Fruit fly (Drosophila melanogaster) whole organism, pupa: ENCODE results near the gene RpL7-like.

Source experiments
- CG10348 ChIP-seq: fragments of 200-800 bp; sonication (Bioruptor generic); IDR thresholded peaks from 2 replicates; pipeline ENCODE4 v1.3.6; 2022; ENCODE audit warnings: missing biosample characterization, missing genetic modification characterization
- CG13204 ChIP-seq: fragments of 200-800 bp; sonication (Bioruptor generic); optimal IDR thresholded peaks from 2 replicates; lab custom pipeline; 2018; ENCODE audit warnings: missing biosample characterization, mild to moderate bottlenecking, missing genetic modification characterization, moderate library complexity
- CG17806 ChIP-seq: fragments of 200-800 bp; sonication (Bioruptor generic); optimal IDR thresholded peaks from 2 replicates; lab custom pipeline; 2018; ENCODE audit warnings: missing biosample characterization, mild to moderate bottlenecking, missing genetic modification characterization, moderate library complexity
- CG34367 ChIP-seq: fragments of 200-800 bp; sonication (Bioruptor generic); optimal IDR thresholded peaks from 2 replicates; lab custom pipeline; 2018; ENCODE audit warnings: missing biosample characterization, mild to moderate bottlenecking, missing genetic modification characterization
- CG8301 ChIP-seq: fragments of 200-800 bp; sonication (Bioruptor generic); optimal IDR thresholded peaks from 2 replicates; lab custom pipeline; 2018; ENCODE audit warnings: missing biosample characterization, mild to moderate bottlenecking, missing genetic modification characterization
- D1 ChIP-seq: fragments of 200-800 bp; sonication (Bioruptor generic); optimal IDR thresholded peaks from 2 replicates; lab custom pipeline; 2018; ENCODE audit warnings: missing biosample characterization, mild to moderate bottlenecking, missing genetic modification characterization, moderate library complexity
- EcR ChIP-seq: fragments of 200-800 bp; sonication (Bioruptor generic); optimal IDR thresholded peaks from 3 replicates; lab custom pipeline; 2019; ENCODE audit warnings: missing biosample characterization, missing genetic modification characterization, mild to moderate bottlenecking, moderate library complexity, missing genetic modification reagents
- Pif1B ChIP-seq: fragments of 200-800 bp; sonication (Bioruptor generic); optimal IDR thresholded peaks from 3 replicates; lab custom pipeline; 2016; ENCODE audit warnings: missing biosample characterization, missing genetic modification characterization
- Snoo ChIP-seq: fragments of 200-800 bp; sonication (Bioruptor generic); optimal IDR thresholded peaks from 3 replicates; lab custom pipeline; 2017; ENCODE audit warnings: missing biosample characterization, mild to moderate bottlenecking, missing genetic modification characterization, inconsistent platforms
- fd96Ca ChIP-seq: fragments of 200-800 bp; sonication (Bioruptor generic); IDR thresholded peaks from 3 replicates; pipeline ENCODE4 v1.3.6; 2022; ENCODE audit warnings: missing biosample characterization, missing genetic modification characterization
- gl ChIP-seq: fragments of 200-800 bp; sonication (Bioruptor generic); optimal IDR thresholded peaks from 2 replicates; lab custom pipeline; 2018; ENCODE audit warnings: missing biosample characterization, mild to moderate bottlenecking, missing genetic modification characterization
- rn ChIP-seq: fragments of 200-800 bp; sonication (Bioruptor generic); IDR thresholded peaks from 2 replicates; pipeline ENCODE4 v1.3.6; 2022; ENCODE audit warnings: missing biosample characterization, missing genetic modification characterization

DNA sequence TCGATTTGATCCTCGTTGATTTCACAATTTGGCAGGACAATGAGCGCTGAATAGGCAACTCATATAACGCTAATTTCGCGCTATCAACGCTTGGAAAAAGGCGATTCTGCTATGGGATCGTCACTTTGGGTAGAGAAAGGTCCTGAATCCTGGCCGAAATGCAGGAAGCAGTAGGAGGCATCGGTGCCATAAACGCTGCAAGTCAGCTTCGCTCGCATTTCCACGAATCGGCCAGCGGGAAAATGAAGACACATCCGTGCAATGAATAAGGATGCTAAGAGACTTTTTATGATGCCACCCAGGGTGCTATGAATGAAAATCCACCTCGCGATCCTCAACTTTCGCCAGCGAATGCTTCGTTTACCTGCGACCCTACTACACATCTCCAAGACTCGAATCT lies 31.3 kb downstream of the RpL7-like start:
- TF ChIP-seq fd96Ca (GFP tag; lab: Robert Waterston, UW) (no peak), Snoo (tag; lab: Kevin White, UChicago) (no peak), CG34367 (tag; lab: Kevin White, UChicago) (no peak), EcR (GFP tag; lab: Kevin White, UChicago) (no peak), D1 (tag; lab: Kevin White, UChicago) (no peak), CG13204 (no peak), CG8301 (tag; lab: Kevin White, UChicago) (no peak), Pif1B (no peak), CG17806 (tag; lab: Kevin White, UChicago) (no peak), CG10348 (GFP tag; lab: Robert Waterston, UW) (no peak), gl (tag; lab: Kevin White, UChicago) (no peak), rn (GFP tag; lab: Robert Waterston, UW) (no peak)
